Worm (Caenorhabditis elegans) whole organism, L4/young adult: ENCODE results near the gene oma-1.

Source experiments
- W03F9.2 ChIP-seq: fragments of 150-350 bp; optimal IDR thresholded peaks from 2 replicates; lab custom pipeline; 2014; ENCODE audit warnings: missing biosample characterization, missing genetic modification characterization
- dao-5 ChIP-seq: sonication (generic microtip); optimal IDR thresholded peaks from 2 replicates; lab custom pipeline; 2016; ENCODE audit warnings: missing genotype, missing genetic modification characterization, moderate library complexity, missing compliant biosample characterization

DNA sequence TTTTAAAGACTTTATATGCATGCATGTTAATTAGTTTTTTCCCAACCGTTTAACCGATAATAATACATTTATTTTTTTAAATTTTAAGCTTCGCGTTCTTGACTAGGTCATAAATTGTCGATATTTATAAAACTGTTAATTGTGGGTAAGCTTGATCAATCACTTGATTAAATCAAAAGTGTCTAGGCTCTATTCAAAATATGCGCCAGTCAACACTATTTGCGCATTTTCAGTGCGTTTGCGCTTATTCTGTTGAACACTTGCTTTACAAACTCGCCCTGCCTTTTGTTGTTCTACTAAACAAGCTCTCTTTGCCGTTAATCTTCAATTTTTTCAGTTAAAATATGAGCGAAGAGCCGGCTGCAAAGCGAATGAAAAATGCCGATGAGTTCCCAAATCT is 2.4 kb downstream of the oma-1 start, which contains the start of gene spr-2:
- TF ChIP-seq dao-5 (tag; lab: Kevin White, UChicago), result no peak
- peak; percentile 56 for TF ChIP-seq W03F9.2 (tag; lab: Kevin White, UChicago)
